Worm (Caenorhabditis elegans) whole organism, dauer: ENCODE measurements around the gene fbxa-88.

ENCODE experiments used
- unc-62 ChIP-seq: sonication (generic microtip); optimal IDR thresholded peaks from 2 replicates; lab custom pipeline; 2017; ENCODE audit warnings: missing biosample characterization, missing genetic modification reagents, missing genetic modification characterization

Gene fbxa-88

ce11 chrV:16159594-16159993 lies 16.7 kb upstream of the fbxa-88 start, which contains the start of gene F10A3.17:
TSS of gene F10A3.17 (minus strand) at chrV:16159694.
- no peak for TF ChIP-seq unc-62 (GFP tag; lab: Kevin White, UChicago)

- TF ChIP-seq unc-62 (GFP tag; lab: Kevin White, UChicago) = no peak
Measured at ce11 chrV:16158391-16158790, 15.5 kb upstream of the fbxa-88 start, which contains the start of gene str-99. TSS of gene str-99 (minus strand) at chrV:16158491.

ce11 chrV:16155111-16155510 lies 12.2 kb upstream of the fbxa-88 start, which contains the start of gene str-97:
TSS of gene str-97 (minus strand) at chrV:16155211.
- no peak for TF ChIP-seq unc-62 (GFP tag; lab: Kevin White, UChicago)

- TF ChIP-seq unc-62 (GFP tag; lab: Kevin White, UChicago) = no peak
Measured at ce11 chrV:16153375-16153774, 10.5 kb upstream of the fbxa-88 start, which contains the start of gene str-254. TSS of gene str-254 (minus strand) at chrV:16153475.

ce11 chrV:16148805-16149204 lies 5.9 kb upstream of the fbxa-88 start, which contains the start of gene F10A3.4:
TSS of gene F10A3.4 (plus strand) at chrV:16149105.
- TF ChIP-seq unc-62 (GFP tag; lab: Kevin White, UChicago) = no peak

ce11 chrV:16145009-16145408 lies 2.1 kb upstream of the fbxa-88 start:
- TF ChIP-seq unc-62 (GFP tag; lab: Kevin White, UChicago) = no peak

- TF ChIP-seq unc-62 (GFP tag; lab: Kevin White, UChicago) = no peak
Measured at ce11 chrV:16142371-16142770, 545 bp downstream of the fbxa-88 start, which contains the start of gene fbxa-18. TSS of gene fbxa-18 (plus strand) at chrV:16142671.

- no peak for TF ChIP-seq unc-62 (GFP tag; lab: Kevin White, UChicago)
Measured at ce11 chrV:16141071-16141470, 1.8 kb downstream of the fbxa-88 start, which contains the start of gene clc-32. TSS of gene clc-32 (minus strand) at chrV:16141171.

- TF ChIP-seq unc-62 (GFP tag; lab: Kevin White, UChicago) = no peak
Measured at ce11 chrV:16139529-16139928, 3.4 kb downstream of the fbxa-88 start, which contains the start of gene clc-11. TSS of gene clc-11 (minus strand) at chrV:16139629.

- no peak for TF ChIP-seq unc-62 (GFP tag; lab: Kevin White, UChicago)
Measured at ce11 chrV:16137043-16137442, 5.9 kb downstream of the fbxa-88 start, which contains the start of gene F44G3.7. TSS of gene F44G3.7 (minus strand) at chrV:16137143.

ce11 chrV:16132705-16133104 lies 10.2 kb downstream of the fbxa-88 start, which contains the start of gene fbxa-144:
TSS of gene fbxa-144 (minus strand) at chrV:16132805.
- no peak for TF ChIP-seq unc-62 (GFP tag; lab: Kevin White, UChicago)

- no peak for TF ChIP-seq unc-62 (GFP tag; lab: Kevin White, UChicago)
Measured at ce11 chrV:16132215-16132614, 10.7 kb downstream of the fbxa-88 start.

- no peak for TF ChIP-seq unc-62 (GFP tag; lab: Kevin White, UChicago)
Measured at ce11 chrV:16131249-16131648, 11.7 kb downstream of the fbxa-88 start, which contains the start of gene fbxa-142. TSS of gene fbxa-142 (minus strand) at chrV:16131349.

ce11 chrV:16129116-16129515 lies 13.8 kb downstream of the fbxa-88 start:
- TF ChIP-seq unc-62 (GFP tag; lab: Kevin White, UChicago) = no peak

- TF ChIP-seq unc-62 (GFP tag; lab: Kevin White, UChicago) = no peak
Measured at ce11 chrV:16127401-16127800, 15.5 kb downstream of the fbxa-88 start, which contains the start of gene fbxa-143. TSS of gene fbxa-143 (minus strand) at chrV:16127501.

- no peak for TF ChIP-seq unc-62 (GFP tag; lab: Kevin White, UChicago)
Measured at ce11 chrV:16124739-16125138, 18.2 kb downstream of the fbxa-88 start, which contains the start of gene nhr-111. TSS of gene nhr-111 (minus strand) at chrV:16124839.

- TF ChIP-seq unc-62 (GFP tag; lab: Kevin White, UChicago) = no peak
Measured at ce11 chrV:16121451-16121850, 21.5 kb downstream of the fbxa-88 start.
